Worm (Caenorhabditis elegans) whole organism, midembryonic: Measurements from ENCODE around the gene F14F9.2.

Source experiments
- T22C8.4 ChIP-seq: fragments of 200-800 bp; sonication (Bioruptor generic); IDR thresholded peaks from 2 replicates; pipeline ENCODE4 v1.3.6; 2022; ENCODE audit warnings: missing genetic modification characterization, missing compliant biosample characterization
- cog-1 ChIP-seq: sonication (generic microtip); optimal IDR thresholded peaks from 2 replicates; lab custom pipeline; 2016; ENCODE audit warnings: missing genetic modification characterization, missing compliant biosample characterization
- klf-2 ChIP-seq: fragments of 200-800 bp; sonication (Bioruptor generic); conservative IDR thresholded peaks from 2 replicates; pipeline ENCODE4 v1.3.6; 2022; ENCODE audit warnings: missing genetic modification reagents, missing genetic modification characterization, missing compliant biosample characterization
- med-1 ChIP-seq: sonication (generic microtip); optimal IDR thresholded peaks from 2 replicates; lab custom pipeline; 2017; ENCODE audit warnings: missing genetic modification characterization, mild to moderate bottlenecking, missing compliant biosample characterization, antibody characterized with exemption, missing genetic modification reagents; ENCODE audit not compliant: insufficient read depth
- ref-1 ChIP-seq: fragments of 200-800 bp; sonication (Bioruptor generic); conservative IDR thresholded peaks from 2 replicates; pipeline ENCODE4 v1.3.6; 2022; ENCODE audit warnings: missing genetic modification reagents, missing genetic modification characterization, missing compliant biosample characterization
- tab-1 ChIP-seq: fragments of 200-800 bp; sonication (Bioruptor generic); IDR thresholded peaks from 2 replicates; pipeline ENCODE4 v1.3.6; 2022; ENCODE audit warnings: missing genetic modification characterization, missing compliant biosample characterization
- ztf-29 ChIP-seq: fragments of 200-800 bp; sonication (Bioruptor generic); IDR thresholded peaks from 2 replicates; pipeline ENCODE4 v1.3.6; 2022; ENCODE audit warnings: missing genetic modification reagents, missing genetic modification characterization, missing compliant biosample characterization

- no peak for TF ChIP-seq tab-1
- no peak for TF ChIP-seq ztf-29 (GFP tag; lab: Robert Waterston, UW)
- TF ChIP-seq klf-2 (GFP tag; lab: Robert Waterston, UW): no peak
- TF ChIP-seq T22C8.4 (GFP tag; lab: Robert Waterston, UW): no peak
- TF ChIP-seq ref-1 (GFP tag; lab: Robert Waterston, UW): no peak
- no peak for TF ChIP-seq med-1
- no peak for TF ChIP-seq cog-1 (tag; lab: Kevin White, UChicago)
These were observed 20.0 kb downstream of the F14F9.2 start, which contains the start of gene abu-7 for ce11 chrV:5164682-5165081.
